Worm (Caenorhabditis elegans) whole organism, mixed stage, embryonic: ENCODE results near the gene vps-33.1.

Experiments
- blmp-1 ChIP-seq: fragments of 150-350 bp; optimal IDR thresholded peaks from 2 replicates; lab custom pipeline; 2014; ENCODE audit warnings: missing biosample characterization, missing genetic modification characterization
- ces-1 ChIP-seq: fragments of 150-350 bp; optimal IDR thresholded peaks from 2 replicates; lab custom pipeline; 2014; ENCODE audit warnings: missing biosample characterization, missing genetic modification reagents, missing genetic modification characterization
- elt-1 ChIP-seq: sonication (generic microtip); optimal IDR thresholded peaks from 2 replicates; lab custom pipeline; 2017; ENCODE audit warnings: missing genetic modification characterization, mild to moderate bottlenecking, missing compliant biosample characterization, antibody characterized with exemption, moderate library complexity, borderline replicate concordance; ENCODE audit not compliant: insufficient read depth
- elt-3 ChIP-seq: fragments of 150-350 bp; optimal IDR thresholded peaks from 2 replicates; lab custom pipeline; 2014; ENCODE audit warnings: missing biosample characterization, missing genetic modification characterization
- lin-13 ChIP-seq: fragments of 150-350 bp; optimal IDR thresholded peaks from 2 replicates; lab custom pipeline; 2014; ENCODE audit warnings: missing biosample characterization, missing genetic modification characterization
- lsy-2 ChIP-seq: fragments of 150-350 bp; optimal IDR thresholded peaks from 2 replicates; lab custom pipeline; 2014; ENCODE audit warnings: missing biosample characterization, missing genetic modification characterization
- mab-5 ChIP-seq: fragments of 150-350 bp; optimal IDR thresholded peaks from 2 replicates; lab custom pipeline; 2014; ENCODE audit warnings: missing biosample characterization, missing genetic modification characterization
- mep-1 ChIP-seq: fragments of 150-350 bp; optimal IDR thresholded peaks from 2 replicates; lab custom pipeline; 2017; ENCODE audit warnings: missing biosample characterization, missing genetic modification reagents, missing genetic modification characterization, inconsistent platforms
- nhr-12 ChIP-seq: fragments of 150-350 bp; optimal IDR thresholded peaks from 2 replicates; lab custom pipeline; 2014; ENCODE audit warnings: missing biosample characterization, missing genetic modification characterization
- nhr-237 ChIP-seq: fragments of 150-350 bp; optimal IDR thresholded peaks from 2 replicates; lab custom pipeline; 2014; ENCODE audit warnings: missing biosample characterization, missing genetic modification characterization
- nhr-28 ChIP-seq: fragments of 150-350 bp; optimal IDR thresholded peaks from 2 replicates; lab custom pipeline; 2014; ENCODE audit warnings: missing biosample characterization, missing genetic modification characterization
- pha-4 ChIP-seq: fragments of 150-350 bp; optimal IDR thresholded peaks from 2 replicates; lab custom pipeline; 2018; ENCODE audit warnings: missing biosample characterization, missing genetic modification reagents, missing genetic modification characterization
- snpc-4 ChIP-seq: fragments of 150-350 bp; optimal IDR thresholded peaks from 2 replicates; lab custom pipeline; 2014; ENCODE audit warnings: missing biosample characterization, missing genetic modification characterization
- unc-62 ChIP-seq: fragments of 150-350 bp; optimal IDR thresholded peaks from 2 replicates; lab custom pipeline; 2014; ENCODE audit warnings: missing biosample characterization, missing genetic modification reagents, missing genetic modification characterization

DNA sequence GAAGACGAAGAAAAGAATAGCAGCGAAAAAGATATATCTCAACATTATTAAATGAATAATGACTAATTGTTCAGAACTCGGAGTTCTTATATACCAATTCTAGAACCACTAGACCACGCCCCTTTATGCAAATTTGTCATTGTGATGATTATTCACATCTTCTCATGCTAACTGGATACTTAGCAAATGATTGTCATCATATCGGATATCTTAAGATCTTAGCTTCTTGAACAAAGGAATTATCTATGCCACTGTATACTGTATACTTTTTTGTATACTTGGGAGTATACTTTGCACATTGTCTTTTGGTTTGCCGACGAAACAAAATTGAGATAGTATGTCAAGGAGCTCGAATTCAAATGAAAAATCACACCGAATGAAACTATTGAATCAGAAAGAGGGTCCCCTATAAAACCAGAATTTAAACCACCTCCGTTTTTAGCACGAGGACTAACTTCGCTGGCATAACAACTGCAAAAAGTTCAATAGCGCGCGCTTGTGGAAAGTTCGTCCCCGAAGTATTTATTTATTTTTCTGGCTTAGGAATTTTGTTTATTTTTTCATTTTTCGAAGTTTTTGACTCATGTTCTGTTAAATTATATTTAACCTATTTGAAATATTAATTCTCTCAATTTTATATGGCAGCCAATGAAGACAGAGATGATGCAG lies at the start of gene vps-33.1, which contains the start of gene sdz-1:
- TF ChIP-seq unc-62 (no peak), snpc-4 (tag; lab: Kevin White, UChicago) (no peak), mab-5 (tag; lab: Kevin White, UChicago) (no peak), nhr-237 (peak; percentile 16), ces-1 (no peak), nhr-28 (tag; lab: Kevin White, UChicago) (no peak), mep-1 (tag; lab: Kevin White, UChicago) (no peak), elt-1 (tag; lab: Kevin White, UChicago) (no peak), elt-3 (tag; lab: Kevin White, UChicago) (no peak), nhr-12 (tag; lab: Kevin White, UChicago) (no peak), lsy-2 (tag; lab: Kevin White, UChicago) (peak; percentile 29), lin-13 (tag; lab: Kevin White, UChicago) (no peak), pha-4 (no peak), blmp-1 (tag; lab: Kevin White, UChicago) (no peak)
